Fruit fly (Drosophila melanogaster) Kc167 (cell line): ENCODE measurements around the gene BTBD9.

ENCODE experiments used
- Myc ChIP-seq: fragments of >200 bp; optimal IDR thresholded peaks from 2 replicates; lab custom pipeline; 2017; ENCODE audit warnings: missing external identifiers
- insv ChIP-seq: fragments of >200 bp; optimal IDR thresholded peaks from 3 replicates; lab custom pipeline; 2018; ENCODE audit warnings: missing external identifiers
- psq ChIP-seq: fragments of >200 bp; optimal IDR thresholded peaks from 2 replicates; lab custom pipeline; 2017; ENCODE audit warnings: missing external identifiers
- ttk ChIP-seq: sonication (Bioruptor generic); optimal IDR thresholded peaks from 2 replicates; lab custom pipeline; 2017; ENCODE audit warnings: missing external identifiers

- TF ChIP-seq Myc (lab: Kevin White, UChicago) (no peak), insv (lab: Kevin White, UChicago) (no peak), ttk (no peak), psq (no peak)
Measured at dm6 chrX:10785920-10786361, 17.6 kb downstream of the BTBD9 start.
